Fruit fly (Drosophila melanogaster) Kc167 (cell line): ENCODE data around the gene Jasper.

Experiments
- Sin3A ChIP-seq: fragments of >200 bp; optimal IDR thresholded peaks from 2 replicates; lab custom pipeline; 2018; ENCODE audit warnings: missing external identifiers
- insv ChIP-seq: fragments of >200 bp; optimal IDR thresholded peaks from 3 replicates; lab custom pipeline; 2018; ENCODE audit warnings: missing external identifiers
- psq ChIP-seq: fragments of >200 bp; optimal IDR thresholded peaks from 2 replicates; lab custom pipeline; 2017; ENCODE audit warnings: missing external identifiers
- ttk ChIP-seq: sonication (Bioruptor generic); optimal IDR thresholded peaks from 2 replicates; lab custom pipeline; 2017; ENCODE audit warnings: missing external identifiers

DNA sequence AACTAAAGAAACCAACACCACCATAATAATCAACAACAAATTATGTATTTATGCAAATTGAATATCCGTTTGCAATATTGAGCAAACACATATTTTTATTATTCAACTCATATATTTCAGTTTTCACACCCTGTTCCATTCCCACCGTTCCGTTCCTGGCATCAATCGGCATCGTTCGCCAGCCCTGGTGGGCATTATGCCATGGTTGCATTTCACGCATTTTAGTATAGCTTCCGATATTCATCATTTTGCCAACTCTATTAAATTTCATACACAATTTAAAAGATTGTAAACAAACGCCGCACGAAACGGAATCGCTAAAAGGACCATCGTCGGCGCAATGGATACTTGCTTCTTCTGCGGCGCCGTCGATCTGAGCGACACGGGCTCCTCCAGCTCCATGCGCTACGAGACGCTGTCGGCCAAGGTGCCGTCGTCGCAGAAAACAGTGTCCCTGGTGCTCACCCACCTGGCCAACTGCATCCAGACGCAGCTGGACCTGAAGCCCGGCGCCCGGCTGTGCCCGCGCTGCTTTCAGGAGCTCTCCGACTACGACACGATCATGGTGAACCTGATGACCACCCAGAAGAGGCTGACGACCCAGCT is 9.1 kb upstream of the Jasper start, which contains the start of gene Sry-delta:
- TF ChIP-seq psq (lab: Kevin White, UChicago) (no peak), ttk (lab: Kevin White, UChicago) (no peak), insv (lab: Kevin White, UChicago) (no peak), Sin3A (lab: Kevin White, UChicago) (no peak)
